Worm (Caenorhabditis elegans): ENCODE results near the gene C35C5.8.

- TF ChIP-seq ces-1 (GFP tag; optimal IDR thresholded peaks at IDR 0.05) (peak; percentile 69), snpc-4 (tag; optimal IDR thresholded peaks at IDR 0.05) (no peak), unc-39 (tag; optimal IDR thresholded peaks at IDR 0.05) (no peak)
Measured at ce11 chrX:11554522-11554921, 21.1 kb downstream of the C35C5.8 start.

Measured in whole organism, mixed stage, embryonic.